Worm (Caenorhabditis elegans): ENCODE results near the gene ccch-5.

The ccch-5 gene

DNA sequence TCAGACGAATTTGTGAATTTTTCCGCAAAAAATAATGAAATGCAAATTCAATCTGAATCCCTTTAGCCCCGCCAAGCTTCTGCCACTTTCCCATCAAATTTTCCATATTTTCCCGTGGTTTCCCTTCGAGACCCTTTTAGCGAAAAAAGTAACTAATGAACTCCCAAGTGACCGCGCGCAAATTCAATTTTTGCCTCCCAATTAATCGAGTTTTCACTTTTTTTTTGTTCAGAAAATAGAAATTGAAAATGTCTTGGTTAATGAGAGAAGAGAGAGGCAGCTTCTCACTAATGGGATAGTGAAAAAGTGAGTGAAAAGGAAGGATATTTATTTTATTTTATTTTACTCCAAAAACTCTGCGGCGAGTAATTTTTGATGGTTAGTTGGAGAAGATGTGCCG lies 40.7 kb downstream of the ccch-5 start:
- no peak for TF ChIP-seq ham-2 (GFP tag; optimal IDR thresholded peaks at IDR 0.05)
- peak; percentile 94 for TF ChIP-seq ces-1 (GFP tag; optimal IDR thresholded peaks at IDR 0.05)

All from whole organism, mixed stage, embryonic.